Worm (Caenorhabditis elegans) whole organism, early embryonic: ENCODE results near the gene str-60.

Experiments
- B0310.2 ChIP-seq: sonication (generic microtip); optimal IDR thresholded peaks from 2 replicates; lab custom pipeline; 2016; ENCODE audit warnings: mild to moderate bottlenecking, missing genetic modification characterization, missing compliant biosample characterization
- aly-1 ChIP-seq: sonication (generic microtip); optimal IDR thresholded peaks from 2 replicates; lab custom pipeline; 2016; ENCODE audit warnings: missing genetic modification characterization, missing compliant biosample characterization
- ama-1 ChIP-seq: fragments of 150-350 bp; optimal IDR thresholded peaks from 2 replicates; lab custom pipeline; 2014
- hmbx-1 ChIP-seq: sonication (generic microtip); optimal IDR thresholded peaks from 2 replicates; lab custom pipeline; 2016; ENCODE audit warnings: mild to moderate bottlenecking, missing genetic modification characterization, missing compliant biosample characterization
- tra-4 ChIP-seq: sonication (generic microtip); optimal IDR thresholded peaks from 2 replicates; lab custom pipeline; 2017; ENCODE audit warnings: missing genetic modification characterization, missing compliant biosample characterization

- TF ChIP-seq hmbx-1 (tag; lab: Kevin White, UChicago) (no peak), tra-4 (tag; lab: Kevin White, UChicago) (no peak), ama-1 (no peak), B0310.2 (no peak), aly-1 (tag; lab: Kevin White, UChicago) (no peak)
Observed at ce11 chrV:15943125-15943524, 45.3 kb downstream of the str-60 start, which contains the start of gene srw-53.
